Fruit fly (Drosophila melanogaster) whole organism, wandering third instar larva: ENCODE measurements around the gene CG43954.

ENCODE experiments used
- Abd-B ChIP-seq: fragments of >200 bp; optimal IDR thresholded peaks from 2 replicates; lab custom pipeline; 2017; ENCODE audit warnings: missing biosample characterization, missing genetic modification characterization
- CG32264 ChIP-seq: fragments of 200-800 bp; sonication (Bioruptor generic); optimal IDR thresholded peaks from 2 replicates; lab custom pipeline; 2016; ENCODE audit warnings: missing biosample characterization, missing genetic modification characterization
- CG9705 ChIP-seq: fragments of 200-800 bp; sonication (Bioruptor generic); optimal IDR thresholded peaks from 2 replicates; lab custom pipeline; 2018; ENCODE audit warnings: missing biosample characterization, mild to moderate bottlenecking, missing genetic modification characterization
- CrebA ChIP-seq: fragments of 200-800 bp; sonication (Bioruptor generic); optimal IDR thresholded peaks from 2 replicates; lab custom pipeline; 2016; ENCODE audit warnings: missing biosample characterization, mild to moderate bottlenecking, missing genetic modification characterization, borderline replicate concordance
- Dif ChIP-seq: fragments of 200-275, 200-300 bp; sonication (Bioruptor generic); optimal IDR thresholded peaks from 2 replicates; lab custom pipeline; 2018; ENCODE audit warnings: missing biosample characterization, missing genetic modification characterization; ENCODE audit not compliant: partially characterized antibody
- HLH106 ChIP-seq: fragments of 200-800 bp; optimal IDR thresholded peaks from 3 replicates; lab custom pipeline; 2019; ENCODE audit warnings: missing biosample characterization, mild to moderate bottlenecking, missing genetic modification characterization, moderate library complexity
- Hnf4 ChIP-seq: fragments of 200-800 bp; sonication (Bioruptor generic); optimal IDR thresholded peaks from 2 replicates; lab custom pipeline; 2016; ENCODE audit warnings: missing biosample characterization, mild to moderate bottlenecking, missing genetic modification characterization
- Hr83 ChIP-seq: fragments of 200-300 bp; sonication (Bioruptor generic); optimal IDR thresholded peaks from 2 replicates; lab custom pipeline; 2016; ENCODE audit warnings: missing biosample characterization, mild to moderate bottlenecking, missing genetic modification characterization, moderate library complexity; ENCODE audit not compliant: poor library complexity, severe bottlenecking
- Jra ChIP-seq: sonication (Bioruptor generic); optimal IDR thresholded peaks from 2 replicates; lab custom pipeline; 2016; ENCODE audit warnings: missing biosample characterization, missing genetic modification characterization
- Mio ChIP-seq: sonication (Bioruptor generic); optimal IDR thresholded peaks from 2 replicates; lab custom pipeline; 2016; ENCODE audit warnings: missing biosample characterization, missing genetic modification characterization
- Myc ChIP-seq: fragments of >200 bp; optimal IDR thresholded peaks from 2 replicates; lab custom pipeline; 2017
- N ChIP-seq: fragments of >200 bp; optimal IDR thresholded peaks from 2 replicates; lab custom pipeline; 2018; ENCODE audit warnings: missing biosample characterization, missing external identifiers, missing genetic modification characterization
- OdsH ChIP-seq: fragments of 200-800 bp; sonication (Bioruptor generic); optimal IDR thresholded peaks from 2 replicates; lab custom pipeline; 2016; ENCODE audit warnings: missing biosample characterization, mild to moderate bottlenecking, missing genetic modification characterization
- Rel ChIP-seq, 2 experiments: fragments of 200-800 bp; sonication (Bioruptor generic) in 1 of 2; optimal IDR thresholded peaks; 2 replicates in 1 of 2; 3 replicates in 1 of 2; lab custom pipeline; 2016 to 2019; ENCODE audit warnings: mild to moderate bottlenecking in 2 of 2, missing biosample characterization in 2 of 2, missing genetic modification characterization in 2 of 2, moderate library complexity in 1 of 2
- Sp1 ChIP-seq: fragments of 200-800 bp; sonication (Bioruptor generic); optimal IDR thresholded peaks from 3 replicates; lab custom pipeline; 2019; ENCODE audit warnings: missing biosample characterization, mild to moderate bottlenecking, missing genetic modification characterization, moderate library complexity
- Vsx2 ChIP-seq: fragments of 200-300, 225-300 bp; sonication (Bioruptor generic); optimal IDR thresholded peaks from 2 replicates; lab custom pipeline; 2018; ENCODE audit warnings: missing biosample characterization, missing genetic modification characterization; ENCODE audit not compliant: partially characterized antibody
- br ChIP-seq: fragments of 200-800 bp; sonication (Bioruptor generic); optimal IDR thresholded peaks from 2 replicates; lab custom pipeline; 2016; ENCODE audit warnings: missing biosample characterization, missing genetic modification characterization
- brk ChIP-seq: fragments of 200-800 bp; sonication (Bioruptor generic); optimal IDR thresholded peaks from 2 replicates; lab custom pipeline; 2016; ENCODE audit warnings: missing biosample characterization, mild to moderate bottlenecking, missing genetic modification characterization
- dl ChIP-seq, 2 experiments: fragments of 175-275, 200-275 bp in 1 of 2; fragments of 200-275 bp in 1 of 2; sonication (Bioruptor generic); optimal IDR thresholded peaks; lab custom pipeline; 2018; ENCODE audit warnings: mild to moderate bottlenecking in 2 of 2, missing biosample characterization in 2 of 2, missing genetic modification characterization in 2 of 2, moderate library complexity in 2 of 2; ENCODE audit not compliant: partially characterized antibody in 2 of 2, insufficient read depth in 1 of 2
- dsf ChIP-seq: sonication (Bioruptor generic); optimal IDR thresholded peaks from 2 replicates; lab custom pipeline; 2016; ENCODE audit warnings: missing biosample characterization, missing genetic modification characterization, borderline replicate concordance
- ey ChIP-seq: fragments of 200-800 bp; sonication (Bioruptor generic); optimal IDR thresholded peaks from 2 replicates; lab custom pipeline; 2016; ENCODE audit warnings: missing biosample characterization, missing genetic modification characterization
- foxo ChIP-seq, 2 experiments: fragments of 200-800 bp; sonication (Bioruptor generic); optimal IDR thresholded peaks; 2 replicates in 1 of 2; 3 replicates in 1 of 2; lab custom pipeline; 2016 to 2017; ENCODE audit warnings: missing biosample characterization in 2 of 2, missing genetic modification characterization in 2 of 2
- jim ChIP-seq: fragments of 175-275, 200-325 bp; sonication (Bioruptor generic); optimal IDR thresholded peaks from 2 replicates; lab custom pipeline; 2016; ENCODE audit warnings: missing biosample characterization, mild to moderate bottlenecking, missing genetic modification characterization
- lola ChIP-seq: fragments of >200 bp; optimal IDR thresholded peaks from 2 replicates; lab custom pipeline; 2017; ENCODE audit warnings: missing biosample characterization, missing genetic modification characterization
- pan ChIP-seq: fragments of >200 bp; optimal IDR thresholded peaks from 2 replicates; lab custom pipeline; 2017
- psq ChIP-seq: fragments of 200-800 bp; sonication (Bioruptor generic); optimal IDR thresholded peaks from 3 replicates; lab custom pipeline; 2017; ENCODE audit warnings: missing biosample characterization, mild to moderate bottlenecking, missing genetic modification characterization, moderate library complexity
- rgr ChIP-seq: fragments of 200-800 bp; sonication (Bioruptor generic); optimal IDR thresholded peaks from 3 replicates; lab custom pipeline; 2016; ENCODE audit warnings: missing biosample characterization, mild to moderate bottlenecking, missing genetic modification characterization
- sage ChIP-seq: fragments of 200-800 bp; sonication (Bioruptor generic); optimal IDR thresholded peaks from 2 replicates; lab custom pipeline; 2016; ENCODE audit warnings: missing biosample characterization, mild to moderate bottlenecking, missing genetic modification characterization
- sv ChIP-seq: fragments of 200-800 bp; sonication (Bioruptor generic); optimal IDR thresholded peaks from 3 replicates; lab custom pipeline; 2016; ENCODE audit warnings: missing biosample characterization, missing genetic modification characterization

The CG43954 gene

dm6 chr3L:16746586-16747383 lies 35.3 kb upstream of the CG43954 start:
- TF ChIP-seq N (no peak), Sp1 (GFP tag; lab: Kevin White, UChicago) (peak; percentile 34), foxo (GFP tag; optimal IDR thresholded peaks at IDR 0.05; lab: Kevin White, UChicago) (peak in 1 of 2 experiments; percentile 19), Myc (lab: Kevin White, UChicago) (no peak), jim (GFP tag; lab: Kevin White, UChicago) (no peak), psq (GFP tag; lab: Kevin White, UChicago) (no peak), rgr (GFP tag; lab: Kevin White, UChicago) (no peak), OdsH (GFP tag; lab: Kevin White, UChicago) (peak; percentile 22), CG9705 (no peak), ey (no peak), Abd-B (GFP tag; lab: Kevin White, UChicago) (no peak), HLH106 (tag; lab: Kevin White, UChicago) (peak; percentile 29)

- TF ChIP-seq Mio (GFP tag; lab: Kevin White, UChicago) (no peak), Hnf4 (GFP tag; lab: Kevin White, UChicago) (no peak), dsf (GFP tag; lab: Kevin White, UChicago) (no peak), brk (GFP tag; lab: Kevin White, UChicago) (no peak), pan (lab: Kevin White, UChicago) (no peak), sage (GFP tag; lab: Kevin White, UChicago) (no peak), Dif (GFP tag; lab: Kevin White, UChicago) (no peak), CrebA (GFP tag; lab: Kevin White, UChicago) (no peak), Jra (GFP tag; lab: Kevin White, UChicago) (no peak)
- TF ChIP-seq, all 38 proteins: peak for 0
Observed at dm6 chr3L:16743906-16744704, 32.6 kb upstream of the CG43954 start.

dm6 chr3L:16741660-16742059 lies 30.2 kb upstream of the CG43954 start:
- TF ChIP-seq sv (GFP tag; lab: Kevin White, UChicago), result no peak
- TF ChIP-seq Myc (lab: Kevin White, UChicago), result peak; percentile 57

- TF ChIP-seq CG9705 (no peak), Jra (GFP tag; lab: Kevin White, UChicago) (no peak), Mio (GFP tag; lab: Kevin White, UChicago) (no peak), Abd-B (GFP tag; lab: Kevin White, UChicago) (no peak), psq (GFP tag; lab: Kevin White, UChicago) (no peak), CG32264 (GFP tag; lab: Kevin White, UChicago) (no peak), lola (GFP tag; lab: Kevin White, UChicago) (no peak), dsf (GFP tag; lab: Kevin White, UChicago) (no peak), Rel (GFP tag; optimal IDR thresholded peaks at IDR 0.05; lab: Kevin White, UChicago) (no peak), Rel (tag; optimal IDR thresholded peaks at IDR 0.05; lab: Kevin White, UChicago) (no peak), Vsx2 (no peak), OdsH (GFP tag; lab: Kevin White, UChicago) (no peak), brk (GFP tag; lab: Kevin White, UChicago) (no peak), Myc (lab: Kevin White, UChicago) (no peak), Hr83 (GFP tag; lab: Kevin White, UChicago) (no peak), br (GFP tag; lab: Kevin White, UChicago) (no peak), dl (GFP tag; optimal IDR thresholded peaks at IDR 0.05; lab: Kevin White, UChicago; ENCODE audit: insufficient read depth in 1 of 2, partially characterized antibody in 2 of 2) (no peak), foxo (GFP tag; optimal IDR thresholded peaks at IDR 0.05; lab: Kevin White, UChicago) (no peak)
Observed at dm6 chr3L:16733246-16733645, 21.8 kb upstream of the CG43954 start, which contains the start of gene CG9701. Gene CG9701, plus strand, starts transcription at chr3L:16733546.
